Fruit fly (Drosophila melanogaster) S2 (cell line): ENCODE results near the gene LSm7.

Experiments
- CG8478 ChIP-seq: fragments of >200 bp; optimal IDR thresholded peaks from 2 replicates; lab custom pipeline; 2018
- CTCF ChIP-seq, 2 experiments: fragments of >200 bp; optimal IDR thresholded peaks; 2 replicates each; lab custom pipeline; 2018

dm6 chr2L:16718446-16719173, 24.3 kb downstream of the LSm7 start:
- no peak for TF ChIP-seq CG8478 (lab: Kevin White, UChicago)
- TF ChIP-seq CTCF (optimal IDR thresholded peaks at IDR 0.05; lab: Kevin White, UChicago) = no peak
